Worm (Caenorhabditis elegans) whole organism, L3 larva: ENCODE results near the gene C15H9.5.

ENCODE experiments used
- ZK546.5 ChIP-seq: sonication (generic microtip); optimal IDR thresholded peaks from 2 replicates; lab custom pipeline; 2017; ENCODE audit warnings: missing biosample characterization, missing genetic modification characterization
- ama-1 ChIP-seq: fragments of 150-350 bp; optimal IDR thresholded peaks from 2 replicates; lab custom pipeline; 2018
- daf-12 ChIP-seq: fragments of 150-350 bp; optimal IDR thresholded peaks from 2 replicates; lab custom pipeline; 2014; ENCODE audit warnings: missing biosample characterization, missing genetic modification reagents, missing genetic modification characterization
- egl-27 ChIP-seq: sonication (generic microtip); optimal IDR thresholded peaks from 4 replicates; lab custom pipeline; 2017; ENCODE audit warnings: missing biosample characterization, missing genetic modification reagents, missing genetic modification characterization
- egl-5 ChIP-seq: fragments of 150-350 bp; optimal IDR thresholded peaks from 2 replicates; lab custom pipeline; 2017; ENCODE audit warnings: missing biosample characterization, missing genetic modification reagents, missing genetic modification characterization, inconsistent platforms
- elt-1 ChIP-seq: fragments of 150-350 bp; optimal IDR thresholded peaks from 2 replicates; lab custom pipeline; 2014; ENCODE audit warnings: missing biosample characterization, missing genetic modification characterization
- elt-2 ChIP-seq: sonication (generic microtip); optimal IDR thresholded peaks from 2 replicates; lab custom pipeline; 2016; ENCODE audit warnings: missing genetic modification reagents, mild to moderate bottlenecking, missing genetic modification characterization, missing compliant biosample characterization
- fkh-10 ChIP-seq: sonication (generic microtip); optimal IDR thresholded peaks from 2 replicates; lab custom pipeline; 2017; ENCODE audit warnings: missing biosample characterization, missing genetic modification reagents, missing genetic modification characterization
- nhr-25 ChIP-seq: sonication (generic microtip); optimal IDR thresholded peaks from 2 replicates; lab custom pipeline; 2017; ENCODE audit warnings: missing biosample characterization, missing genetic modification characterization
- pha-4 ChIP-seq: fragments of 150-350 bp; optimal IDR thresholded peaks from 2 replicates; lab custom pipeline; 2014; ENCODE audit warnings: missing biosample characterization, missing genetic modification reagents, missing genetic modification characterization
- pqm-1 ChIP-seq: fragments of 150-350 bp; optimal IDR thresholded peaks from 2 replicates; lab custom pipeline; 2017; ENCODE audit warnings: missing biosample characterization, missing genetic modification characterization, inconsistent platforms
- snpc-4 ChIP-seq: fragments of 150-350 bp; optimal IDR thresholded peaks from 2 replicates; lab custom pipeline; 2014; ENCODE audit warnings: missing biosample characterization, missing genetic modification characterization
- zag-1 ChIP-seq: fragments of 150-350 bp; optimal IDR thresholded peaks from 2 replicates; lab custom pipeline; 2014; ENCODE audit warnings: missing biosample characterization, missing genetic modification characterization
- ztf-11 ChIP-seq: fragments of 150-350 bp; optimal IDR thresholded peaks from 2 replicates; lab custom pipeline; 2014; ENCODE audit warnings: missing biosample characterization, missing genetic modification characterization

DNA sequence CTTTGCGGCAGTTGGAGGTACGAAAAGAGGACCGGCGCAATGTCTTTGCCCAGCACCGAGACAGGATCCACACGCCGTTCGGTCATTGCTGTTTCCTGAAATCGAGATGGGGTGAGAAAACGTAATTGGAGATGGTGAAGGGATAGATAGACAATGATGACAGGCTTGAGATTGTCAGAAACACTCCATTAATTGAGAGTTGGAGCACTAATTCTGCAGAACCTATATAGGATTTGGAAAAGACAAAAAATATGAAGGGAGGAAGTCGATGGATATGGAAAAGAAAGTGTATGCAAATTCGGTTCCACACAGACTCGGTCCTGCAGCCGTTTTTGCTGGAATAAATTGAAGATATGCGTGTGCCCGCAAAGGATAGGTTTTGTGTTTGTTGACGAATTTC lies 45.1 kb downstream of the C15H9.5 start, which contains the start of gene Y72A10A.1:
- no peak for TF ChIP-seq pha-4 (tag; lab: Kevin White, UChicago)
- no peak for TF ChIP-seq egl-5 (tag; lab: Kevin White, UChicago)
- no peak for TF ChIP-seq elt-1 (tag; lab: Kevin White, UChicago)
- no peak for TF ChIP-seq ama-1 (lab: Kevin White, UChicago)
- no peak for TF ChIP-seq ztf-11 (tag; lab: Kevin White, UChicago)
- no peak for TF ChIP-seq zag-1 (tag; lab: Kevin White, UChicago)
- TF ChIP-seq nhr-25 (tag; lab: Kevin White, UChicago) = no peak
- TF ChIP-seq snpc-4 (tag; lab: Kevin White, UChicago) = no peak
- TF ChIP-seq pqm-1 (tag; lab: Kevin White, UChicago) = no peak
- TF ChIP-seq fkh-10 = no peak
- no peak for TF ChIP-seq daf-12 (tag; lab: Kevin White, UChicago)
- TF ChIP-seq ZK546.5 (tag; lab: Kevin White, UChicago) = no peak
- no peak for TF ChIP-seq egl-27 (tag; lab: Kevin White, UChicago)
- TF ChIP-seq elt-2 (tag; lab: Kevin White, UChicago) = no peak
